Worm (Caenorhabditis elegans) whole organism, L1 larva: ENCODE data around the gene srd-43.

Experiments
- C04F5.9 ChIP-seq: sonication (generic microtip); optimal IDR thresholded peaks from 2 replicates; lab custom pipeline; 2016; ENCODE audit warnings: missing genetic modification characterization, missing compliant biosample characterization
- F16B12.6 ChIP-seq: fragments of 150-350 bp; optimal IDR thresholded peaks from 2 replicates; lab custom pipeline; 2014; ENCODE audit warnings: missing biosample characterization, missing genetic modification characterization
- Y116A8C.19 ChIP-seq: sonication (generic microtip); optimal IDR thresholded peaks from 2 replicates; lab custom pipeline; 2016; ENCODE audit warnings: missing compliant biosample characterization, missing genetic modification characterization, borderline replicate concordance
- aha-1 ChIP-seq: fragments of 150-350 bp; optimal IDR thresholded peaks from 2 replicates; lab custom pipeline; 2014; ENCODE audit warnings: missing biosample characterization, missing genetic modification characterization
- aly-2 ChIP-seq: fragments of 150-350 bp; optimal IDR thresholded peaks from 2 replicates; lab custom pipeline; 2014; ENCODE audit warnings: missing biosample characterization, missing genetic modification characterization
- ama-1 ChIP-seq: fragments of 150-350 bp; optimal IDR thresholded peaks from 2 replicates; lab custom pipeline; 2014
- blmp-1 ChIP-seq: fragments of 150-350 bp; optimal IDR thresholded peaks from 2 replicates; lab custom pipeline; 2014; ENCODE audit warnings: missing biosample characterization, missing genetic modification characterization
- ceh-8 ChIP-seq: fragments of 200-800 bp; sonication (Bioruptor generic); optimal IDR thresholded peaks from 2 replicates; lab custom pipeline; 2018; ENCODE audit warnings: mild to moderate bottlenecking, missing genetic modification characterization, moderate library complexity, missing compliant biosample characterization
- ces-1 ChIP-seq: fragments of 150-350 bp; optimal IDR thresholded peaks from 2 replicates; lab custom pipeline; 2014; ENCODE audit warnings: missing biosample characterization, missing genetic modification reagents, missing genetic modification characterization
- dpl-1 ChIP-seq, 3 experiments: fragments of 150-350 bp in 2 of 3; sonication (generic microtip) in 1 of 3; optimal IDR thresholded peaks; 2 replicates each; lab custom pipeline; 2014 to 2017; ENCODE audit warnings: missing biosample characterization in 3 of 3, missing genetic modification characterization in 3 of 3, missing genetic modification reagents in 3 of 3
- dsc-1 ChIP-seq: sonication (generic microtip); optimal IDR thresholded peaks from 2 replicates; lab custom pipeline; 2016; ENCODE audit warnings: mild to moderate bottlenecking, missing genetic modification characterization, missing compliant biosample characterization
- egl-27 ChIP-seq, 2 experiments: fragments of 150-350 bp in 1 of 2; sonication (generic microtip); optimal IDR thresholded peaks; 3 replicates each; lab custom pipeline; 2017 to 2018; ENCODE audit warnings: missing biosample characterization in 2 of 2, missing genetic modification characterization in 2 of 2, missing genetic modification reagents in 2 of 2
- fkh-10 ChIP-seq: sonication (generic microtip); optimal IDR thresholded peaks from 2 replicates; lab custom pipeline; 2017; ENCODE audit warnings: missing biosample characterization, missing genetic modification reagents, missing genetic modification characterization
- fkh-8 ChIP-seq: sonication (generic microtip); optimal IDR thresholded peaks from 2 replicates; lab custom pipeline; 2016; ENCODE audit warnings: mild to moderate bottlenecking, missing genetic modification characterization, missing compliant biosample characterization
- hlh-17 ChIP-seq: fragments of 200-800 bp; sonication (Bioruptor generic); optimal IDR thresholded peaks from 2 replicates; lab custom pipeline; 2018; ENCODE audit warnings: missing genetic modification characterization, mild to moderate bottlenecking, missing compliant biosample characterization, moderate library complexity, borderline replicate concordance
- hlh-4 ChIP-seq: sonication (generic microtip); optimal IDR thresholded peaks from 2 replicates; lab custom pipeline; 2016; ENCODE audit warnings: mild to moderate bottlenecking, missing genetic modification characterization, missing compliant biosample characterization
- lin-13 ChIP-seq: fragments of 150-350 bp; optimal IDR thresholded peaks from 2 replicates; lab custom pipeline; 2014; ENCODE audit warnings: missing biosample characterization, missing genetic modification reagents, missing genetic modification characterization
- lin-14 ChIP-seq: fragments of 200-800 bp; sonication (Bioruptor generic); optimal IDR thresholded peaks from 2 replicates; lab custom pipeline; 2018; ENCODE audit warnings: mild to moderate bottlenecking, missing genetic modification characterization, moderate library complexity, missing compliant biosample characterization
- lsy-2 ChIP-seq, 2 experiments: fragments of 150-350 bp; optimal IDR thresholded peaks; 2 replicates each; lab custom pipeline; 2014; ENCODE audit warnings: missing biosample characterization in 2 of 2, missing genetic modification characterization in 2 of 2
- mab-9 ChIP-seq: fragments of 200-800 bp; sonication (Bioruptor generic); IDR thresholded peaks from 2 replicates; pipeline ENCODE4 v1.3.6; 2022; ENCODE audit warnings: missing genetic modification reagents, missing genetic modification characterization, missing compliant biosample characterization
- mdl-1 ChIP-seq, 2 experiments: fragments of 150-350 bp; optimal IDR thresholded peaks; 2 replicates each; lab custom pipeline; 2014 to 2017; ENCODE audit warnings: missing biosample characterization in 2 of 2, missing genetic modification characterization in 2 of 2, inconsistent platforms in 1 of 2
- nhr-19 ChIP-seq: fragments of 200-800 bp; sonication (Bioruptor generic); conservative IDR thresholded peaks from 2 replicates; pipeline ENCODE4 v1.3.6; 2022; ENCODE audit warnings: missing genetic modification characterization, missing compliant biosample characterization
- nhr-20 ChIP-seq: sonication (generic microtip); optimal IDR thresholded peaks from 2 replicates; lab custom pipeline; 2016; ENCODE audit warnings: mild to moderate bottlenecking, missing genetic modification characterization, missing compliant biosample characterization
- nhr-47 ChIP-seq: sonication (generic microtip); optimal IDR thresholded peaks from 2 replicates; lab custom pipeline; 2016; ENCODE audit warnings: mild to moderate bottlenecking, missing genetic modification characterization, moderate library complexity, missing compliant biosample characterization
- nhr-71 ChIP-seq: sonication (generic microtip); optimal IDR thresholded peaks from 2 replicates; lab custom pipeline; 2016; ENCODE audit warnings: mild to moderate bottlenecking, missing genetic modification characterization, moderate library complexity, missing compliant biosample characterization
- nhr-77 ChIP-seq: fragments of 150-350 bp; optimal IDR thresholded peaks from 2 replicates; lab custom pipeline; 2014; ENCODE audit warnings: missing biosample characterization, missing genetic modification characterization
- nhr-84 ChIP-seq: sonication (generic microtip); optimal IDR thresholded peaks from 2 replicates; lab custom pipeline; 2017; ENCODE audit warnings: missing biosample characterization, missing genetic modification characterization
- nhr-90 ChIP-seq: sonication (generic microtip); optimal IDR thresholded peaks from 2 replicates; lab custom pipeline; 2016; ENCODE audit warnings: mild to moderate bottlenecking, missing genetic modification characterization, missing compliant biosample characterization; ENCODE audit not compliant: poor library complexity
- pax-3 ChIP-seq: fragments of 200-800 bp; sonication (Bioruptor generic); optimal IDR thresholded peaks from 2 replicates; lab custom pipeline; 2018; ENCODE audit warnings: mild to moderate bottlenecking, missing genetic modification characterization, moderate library complexity, missing compliant biosample characterization
- rnt-1 ChIP-seq: sonication (generic microtip); optimal IDR thresholded peaks from 2 replicates; lab custom pipeline; 2016; ENCODE audit warnings: mild to moderate bottlenecking, missing genetic modification characterization, moderate library complexity, missing compliant biosample characterization
- skn-1 ChIP-seq: fragments of 150-350 bp; optimal IDR thresholded peaks from 2 replicates; lab custom pipeline; 2014; ENCODE audit warnings: missing biosample characterization, missing genetic modification characterization
- snu-23 ChIP-seq: sonication (generic microtip); optimal IDR thresholded peaks from 2 replicates; lab custom pipeline; 2016; ENCODE audit warnings: missing genetic modification characterization, missing compliant biosample characterization
- unc-130 ChIP-seq: fragments of 150-350 bp; optimal IDR thresholded peaks from 2 replicates; lab custom pipeline; 2017; ENCODE audit warnings: missing biosample characterization, missing genetic modification characterization, inconsistent platforms
- unc-62 ChIP-seq: fragments of 150-350 bp; optimal IDR thresholded peaks from 2 replicates; lab custom pipeline; 2014; ENCODE audit warnings: missing biosample characterization, missing genetic modification reagents, missing genetic modification characterization
- vab-15 ChIP-seq: sonication (generic microtip); optimal IDR thresholded peaks from 2 replicates; lab custom pipeline; 2017; ENCODE audit warnings: missing genotype, mild to moderate bottlenecking, missing genetic modification characterization, missing compliant biosample characterization
- xbp-1 ChIP-seq: sonication (generic microtip); optimal IDR thresholded peaks from 2 replicates; lab custom pipeline; 2016; ENCODE audit warnings: missing genetic modification characterization, missing compliant biosample characterization
- zag-1 ChIP-seq: fragments of 150-350 bp; optimal IDR thresholded peaks from 2 replicates; lab custom pipeline; 2014; ENCODE audit warnings: missing biosample characterization, missing genetic modification characterization
- ztf-11 ChIP-seq, 2 experiments: sonication (generic microtip); optimal IDR thresholded peaks; 2 replicates each; lab custom pipeline; 2016 to 2017; ENCODE audit warnings: missing genetic modification characterization in 2 of 2, missing biosample characterization in 1 of 2, missing compliant biosample characterization in 1 of 2
- ztf-4 ChIP-seq: fragments of 150-350 bp; optimal IDR thresholded peaks from 2 replicates; lab custom pipeline; 2014; ENCODE audit warnings: missing biosample characterization, missing genetic modification characterization

Gene srd-43

ce11 chrX:13320575-13320974, 14.9 kb upstream of the srd-43 start (continued):
- TF ChIP-seq ama-1 (lab: Kevin White, UChicago) (peak; percentile 22), dpl-1 (GFP tag; optimal IDR thresholded peaks at IDR 0.05; lab: Kevin White, UChicago) (peak in 1 of 3 experiments; percentile 23), hlh-4 (no peak), F16B12.6 (tag; lab: Kevin White, UChicago) (no peak), nhr-90 (no peak), vab-15 (tag; lab: Kevin White, UChicago) (peak; percentile 36), snu-23 (peak; percentile 71), xbp-1 (tag; lab: Kevin White, UChicago) (no peak), aha-1 (tag; lab: Kevin White, UChicago) (no peak), nhr-20 (tag; lab: Kevin White, UChicago) (peak; percentile 68), lsy-2 (tag; optimal IDR thresholded peaks at IDR 0.05; lab: Kevin White, UChicago) (peak; percentile 25 to 59), blmp-1 (tag; lab: Kevin White, UChicago) (peak; percentile 96), nhr-84 (tag; lab: Kevin White, UChicago) (no peak), C04F5.9 (tag; lab: Kevin White, UChicago) (no peak), nhr-47 (peak; percentile 3), ces-1 (GFP tag; lab: Kevin White, UChicago) (no peak), nhr-77 (no peak), unc-62 (GFP tag; lab: Kevin White, UChicago) (no peak), pax-3 (tag; lab: Kevin White, UChicago) (no peak), egl-27 (tag; optimal IDR thresholded peaks at IDR 0.05; lab: Kevin White, UChicago) (no peak), lin-13 (GFP tag; lab: Kevin White, UChicago) (peak; percentile 30), fkh-8 (tag; lab: Kevin White, UChicago) (no peak), fkh-10 (GFP tag; lab: Kevin White, UChicago) (no peak), ztf-11 (tag; optimal IDR thresholded peaks at IDR 0.05; lab: Kevin White, UChicago) (no peak), ztf-4 (tag; lab: Kevin White, UChicago) (peak; percentile 28), nhr-19 (GFP tag; lab: Robert Waterston, UW) (peak; percentile 55), aly-2 (no peak), ceh-8 (GFP tag; lab: Kevin White, UChicago) (no peak), Y116A8C.19 (tag; lab: Kevin White, UChicago) (no peak), mab-9 (GFP tag; lab: Robert Waterston, UW) (no peak), zag-1 (no peak)

- peak; percentile 5 for TF ChIP-seq dsc-1 (tag; lab: Kevin White, UChicago)
- TF ChIP-seq rnt-1 (tag; lab: Kevin White, UChicago), result peak; percentile 47
- peak; percentile 58 for TF ChIP-seq unc-130 (tag; lab: Kevin White, UChicago)
- TF ChIP-seq nhr-71, result peak; percentile 54
- peak; percentile 43 for TF ChIP-seq nhr-19 (GFP tag; lab: Robert Waterston, UW)
- TF ChIP-seq lin-14, result peak; percentile 42
- peak; percentile 7 for TF ChIP-seq snu-23
- TF ChIP-seq aly-2, result no peak
- TF ChIP-seq mdl-1 (tag; optimal IDR thresholded peaks at IDR 0.05; lab: Kevin White, UChicago), result peak in 1 of 2 experiments; percentile 27
- peak; percentile 31 for TF ChIP-seq nhr-20 (tag; lab: Kevin White, UChicago)
- TF ChIP-seq unc-62 (GFP tag; lab: Kevin White, UChicago), result no peak
- TF ChIP-seq, all 84 proteins: peak for 9
Observed at ce11 chrX:13318316-13318715, 12.7 kb upstream of the srd-43 start.

ce11 chrX:13317532-13317931, 11.9 kb upstream of the srd-43 start:
- peak; percentile 31 for TF ChIP-seq snu-23
- peak; percentile 0 for TF ChIP-seq dsc-1 (tag; lab: Kevin White, UChicago)
- peak; percentile 9 for TF ChIP-seq nhr-20 (tag; lab: Kevin White, UChicago)
- peak; percentile 78 for TF ChIP-seq nhr-71
- TF ChIP-seq nhr-19 (GFP tag; lab: Robert Waterston, UW), result peak; percentile 21; the same call in 1 of the 2 replicates
- TF ChIP-seq skn-1 (tag; lab: Kevin White, UChicago), result no peak
- TF ChIP-seq lin-14, result peak; percentile 19
- peak; percentile 63 for TF ChIP-seq rnt-1 (tag; lab: Kevin White, UChicago)
- TF ChIP-seq lsy-2 (tag; optimal IDR thresholded peaks at IDR 0.05; lab: Kevin White, UChicago), result peak in 1 of 2 experiments; percentile 11
- TF ChIP-seq hlh-17, result no peak
